Fruit fly (Drosophila melanogaster): ENCODE data around the gene GstD4.

Gene GstD4

DNA sequence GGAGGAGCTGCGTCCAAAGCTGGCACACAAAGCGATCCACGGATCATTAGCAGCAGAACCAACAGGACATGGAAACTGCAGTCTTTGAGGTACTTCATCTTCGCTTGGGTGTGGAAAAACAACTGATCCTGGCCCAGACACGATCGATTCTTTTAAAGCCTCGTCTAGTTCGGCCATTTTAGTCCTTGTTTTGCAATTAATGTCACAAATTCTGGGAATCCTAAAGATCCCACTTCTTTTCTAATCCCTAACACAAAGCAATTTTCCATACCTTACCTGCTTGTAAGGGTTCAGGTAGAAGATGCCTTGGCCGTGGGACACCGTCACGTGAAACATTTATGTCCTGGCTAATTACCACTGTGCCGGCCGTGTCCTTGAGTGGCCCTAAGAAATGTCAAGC is 8.7 kb downstream of the GstD4 start, which contains the start of gene CG10035:
TSS of gene CG10035 (minus strand) at position 129 of the 400 bp plus-strand sequence.
- TF ChIP-seq dac (GFP tag; optimal IDR thresholded peaks at IDR 0.05) (no peak), CG8119 (GFP tag; IDR thresholded peaks at IDR 0.05) (no peak), Gug (GFP tag; IDR thresholded peaks at IDR 0.05) (no peak), CG9139 (GFP tag; optimal IDR thresholded peaks at IDR 0.05) (no peak), ss (GFP tag; optimal IDR thresholded peaks at IDR 0.05) (no peak), CG8319 (GFP tag; optimal IDR thresholded peaks at IDR 0.05) (no peak), acj6 (GFP tag; optimal IDR thresholded peaks at IDR 0.05) (no peak), CG11294 (GFP tag; IDR thresholded peaks at IDR 0.05) (no peak), Blimp-1 (GFP tag; optimal IDR thresholded peaks at IDR 0.05) (no peak), Smox (GFP tag; optimal IDR thresholded peaks at IDR 0.05) (no peak), CG3919 (GFP tag; optimal IDR thresholded peaks at IDR 0.05) (no peak), pdm3 (GFP tag; optimal IDR thresholded peaks at IDR 0.05) (no peak), CG11902 (GFP tag; optimal IDR thresholded peaks at IDR 0.05) (no peak), CG4318 (GFP tag; optimal IDR thresholded peaks at IDR 0.05) (no peak), Ets96B (tag; optimal IDR thresholded peaks at IDR 0.05) (no peak), CG6808 (GFP tag; optimal IDR thresholded peaks at IDR 0.05) (no peak)

DNA sequence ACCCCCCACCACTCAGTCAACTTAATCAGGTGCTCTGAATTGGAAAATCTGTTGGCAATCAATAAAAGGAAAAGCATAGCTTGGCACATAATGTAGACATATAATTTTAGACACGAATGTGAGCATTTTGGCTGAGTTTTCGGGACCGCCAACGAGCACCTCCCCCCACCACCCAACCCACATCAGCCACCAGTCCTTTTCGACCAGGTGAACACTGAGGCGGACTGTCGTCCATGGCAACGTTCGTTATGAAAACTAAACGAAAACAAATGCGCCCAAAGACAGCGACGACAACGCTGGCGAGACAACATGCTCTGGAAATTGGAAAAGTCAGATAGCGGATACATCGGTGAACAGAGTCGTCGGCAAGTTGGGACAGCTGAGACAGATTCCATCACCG is 9.1 kb downstream of the GstD4 start, which contains the start of gene GstD11:
TSS of gene GstD11 (plus strand) at position 301 of the 400 bp plus-strand sequence.
- TF ChIP-seq CG8632 (GFP tag; optimal IDR thresholded peaks at IDR 0.05) (no peak), Lpt (GFP tag; optimal IDR thresholded peaks at IDR 0.05) (no peak), CG6808 (GFP tag; optimal IDR thresholded peaks at IDR 0.05) (no peak), Hr4 (GFP tag; optimal IDR thresholded peaks at IDR 0.05) (no peak), CG8319 (GFP tag; optimal IDR thresholded peaks at IDR 0.05) (no peak), Blimp-1 (GFP tag; optimal IDR thresholded peaks at IDR 0.05) (no peak), net (GFP tag; optimal IDR thresholded peaks at IDR 0.05) (no peak), CG8119 (GFP tag; IDR thresholded peaks at IDR 0.05) (no peak), acj6 (GFP tag; optimal IDR thresholded peaks at IDR 0.05) (no peak), Sox15 (GFP tag; optimal IDR thresholded peaks at IDR 0.05) (no peak), achi (GFP tag; optimal IDR thresholded peaks at IDR 0.05) (no peak), Hr39 (GFP tag; optimal IDR thresholded peaks at IDR 0.05) (no peak), CG34406 (GFP tag; optimal IDR thresholded peaks at IDR 0.05) (no peak), spab (GFP tag; optimal IDR thresholded peaks at IDR 0.05) (no peak), CG9139 (GFP tag; optimal IDR thresholded peaks at IDR 0.05) (no peak)

DNA sequence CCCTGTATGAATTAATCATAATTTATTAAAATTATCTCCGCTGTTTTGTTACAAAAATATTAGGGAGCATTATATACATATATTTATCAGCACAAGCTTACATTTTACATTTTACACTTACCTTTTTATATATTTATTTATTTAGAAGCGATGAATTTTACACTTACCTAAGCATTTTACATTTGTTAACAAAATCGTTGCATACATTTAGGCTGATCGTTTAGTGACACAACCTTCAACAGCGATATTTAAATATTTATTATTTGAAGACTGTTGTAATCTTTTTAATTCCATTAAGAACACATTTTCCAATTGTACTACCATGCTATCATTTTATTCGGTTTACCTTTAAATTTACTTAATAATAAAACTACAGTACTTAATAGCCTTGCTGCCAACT is 9.9 kb downstream of the GstD4 start:
- TF ChIP-seq esn (GFP tag; optimal IDR thresholded peaks at IDR 0.05) (no peak), Eip78C (GFP tag) (peak; percentile 71), dac (GFP tag; optimal IDR thresholded peaks at IDR 0.05) (no peak), fkh (GFP tag; optimal IDR thresholded peaks at IDR 0.05) (peak; percentile 73)

DNA sequence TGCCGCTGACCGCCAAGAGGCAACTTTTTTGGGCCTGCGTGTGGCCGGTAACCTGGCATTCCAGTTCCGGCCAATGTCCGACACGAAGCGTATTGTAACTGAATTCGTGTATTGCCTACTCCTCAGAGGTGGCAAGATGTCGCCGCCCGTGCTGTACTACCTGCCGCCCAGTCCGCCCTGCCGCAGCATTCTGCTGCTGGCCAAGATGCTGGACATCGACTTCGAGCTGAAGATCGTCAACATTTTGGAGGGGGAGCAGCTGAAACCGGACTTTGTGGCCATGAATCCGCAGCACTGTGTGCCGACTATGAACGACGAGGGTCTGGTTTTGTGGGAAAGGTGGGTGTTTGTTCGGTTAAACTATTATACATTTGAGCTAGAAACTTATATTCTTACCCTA is 10.4 kb downstream of the GstD4 start:
- TF ChIP-seq dac (GFP tag; optimal IDR thresholded peaks at IDR 0.05) (no peak), topi (GFP tag; optimal IDR thresholded peaks at IDR 0.05) (no peak), eg (GFP tag; IDR thresholded peaks at IDR 0.05) (0 out of 3 replicates have a peak, but pooled peaks have one; percentile 18), Lpt (GFP tag; optimal IDR thresholded peaks at IDR 0.05) (peak; percentile 24), CG34406 (GFP tag; optimal IDR thresholded peaks at IDR 0.05) (no peak), OdsH (GFP tag; optimal IDR thresholded peaks at IDR 0.05) (no peak), ss (GFP tag; optimal IDR thresholded peaks at IDR 0.05) (no peak)

DNA sequence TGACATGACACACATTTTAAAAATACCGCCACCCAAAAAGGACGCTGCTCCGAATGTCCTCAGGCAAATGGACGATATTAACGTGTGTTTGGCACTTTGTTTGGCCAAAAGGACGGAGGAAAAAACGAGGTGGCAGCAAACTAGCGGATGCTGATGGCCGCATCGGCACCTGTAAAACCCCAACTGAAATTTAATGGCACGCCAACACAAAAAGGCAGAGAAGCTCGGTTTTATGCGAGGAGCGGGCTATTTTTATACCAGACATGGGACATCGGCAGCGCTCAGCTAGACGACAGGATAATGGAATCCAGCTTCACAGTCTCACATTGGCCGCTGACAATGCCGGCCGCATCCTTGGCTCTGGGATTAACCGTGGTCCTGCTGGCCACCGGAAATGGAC is 12.0 kb downstream of the GstD4 start, which contains the start of gene Sol1:
TSS of gene Sol1 (plus strand) at position 301 of the 400 bp plus-strand sequence.
- TF ChIP-seq CG8319 (GFP tag; optimal IDR thresholded peaks at IDR 0.05) (no peak), achi (GFP tag; optimal IDR thresholded peaks at IDR 0.05) (no peak)

DNA sequence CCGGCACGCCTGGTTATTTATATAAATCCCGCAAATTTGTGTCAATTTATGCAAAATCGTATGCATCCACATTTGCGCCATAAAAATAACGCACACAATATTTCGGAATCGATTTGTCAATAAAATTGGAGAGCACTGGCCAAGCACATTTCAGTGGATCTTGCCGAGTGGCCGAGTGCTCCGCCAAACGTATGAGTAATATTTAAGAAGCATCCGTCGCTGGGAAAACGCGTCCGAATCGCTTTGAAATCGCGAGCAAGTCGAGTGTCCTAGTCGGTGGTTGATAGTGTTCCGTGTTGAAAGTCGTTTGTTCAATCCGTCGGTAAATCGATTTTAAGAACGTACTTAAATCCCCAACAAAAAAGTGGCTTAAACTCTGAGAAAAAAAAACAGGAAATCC is 13.1 kb downstream of the GstD4 start, which contains the start of gene CG33098:
TSS of gene CG33098 (plus strand) at position 224 of the 400 bp plus-strand sequence.
- TF ChIP-seq Blimp-1 (GFP tag; optimal IDR thresholded peaks at IDR 0.05) (no peak), CG3919 (GFP tag; optimal IDR thresholded peaks at IDR 0.05) (no peak), Sox102F (GFP tag; optimal IDR thresholded peaks at IDR 0.05) (no peak), CG6163 (GFP tag; IDR thresholded peaks at IDR 0.05) (no peak), CG11762 (GFP tag; optimal IDR thresholded peaks at IDR 0.05; ENCODE audit: insufficient read depth) (no peak), Ets21C (GFP tag; optimal IDR thresholded peaks at IDR 0.05) (no peak), CG1621 (tag; optimal IDR thresholded peaks at IDR 0.05) (no peak), achi (GFP tag; optimal IDR thresholded peaks at IDR 0.05) (no peak), eg (GFP tag; IDR thresholded peaks at IDR 0.05) (no peak), Hr38 (GFP tag; optimal IDR thresholded peaks at IDR 0.05) (no peak), CG6808 (GFP tag; optimal IDR thresholded peaks at IDR 0.05) (no peak), fd59A (GFP tag; optimal IDR thresholded peaks at IDR 0.05) (no peak), CG8119 (GFP tag; IDR thresholded peaks at IDR 0.05) (no peak)
